Fruit fly (Drosophila melanogaster) whole organism, adult: ENCODE measurements around the gene CG7601.

Experiments used
- CG11617 ChIP-seq: fragments of 200-800 bp; sonication (Bioruptor generic); optimal IDR thresholded peaks from 2 replicates; lab custom pipeline; 2017; ENCODE audit warnings: mild to moderate bottlenecking, missing biosample characterization, missing genetic modification reagents, missing genetic modification characterization
- CG12768 ChIP-seq: fragments of 200-800 bp; sonication (Bioruptor generic); optimal IDR thresholded peaks from 2 replicates; lab custom pipeline; 2017; ENCODE audit warnings: missing biosample characterization, missing genetic modification characterization, mild to moderate bottlenecking, moderate library complexity, missing genetic modification reagents
- CG14711 ChIP-seq: fragments of 200-800 bp; sonication (Bioruptor generic); optimal IDR thresholded peaks from 2 replicates; lab custom pipeline; 2018; ENCODE audit warnings: missing biosample characterization, mild to moderate bottlenecking, missing genetic modification characterization, moderate library complexity
- CG1620 ChIP-seq: fragments of 200-800 bp; sonication (Bioruptor generic); optimal IDR thresholded peaks from 2 replicates; lab custom pipeline; 2016; ENCODE audit warnings: missing biosample characterization, missing genetic modification characterization
- CG33017 ChIP-seq: fragments of 200-800 bp; sonication (Bioruptor generic); optimal IDR thresholded peaks from 2 replicates; lab custom pipeline; 2018; ENCODE audit warnings: missing biosample characterization, mild to moderate bottlenecking, missing genetic modification characterization, moderate library complexity
- CG5204 ChIP-seq: fragments of 200-800 bp; sonication (Bioruptor generic); optimal IDR thresholded peaks from 2 replicates; lab custom pipeline; 2016; ENCODE audit warnings: missing biosample characterization, missing genetic modification characterization
- CG7045 ChIP-seq: fragments of 200-800 bp; sonication (Bioruptor generic); optimal IDR thresholded peaks from 2 replicates; lab custom pipeline; 2017; ENCODE audit warnings: missing biosample characterization, mild to moderate bottlenecking, missing genetic modification characterization
- CG7101 ChIP-seq: fragments of 200-800 bp; sonication (Bioruptor generic); optimal IDR thresholded peaks from 2 replicates; lab custom pipeline; 2018; ENCODE audit warnings: missing biosample characterization, mild to moderate bottlenecking, missing genetic modification characterization, moderate library complexity
- Clk ChIP-seq: fragments of 200-800 bp; sonication (Bioruptor generic); optimal IDR thresholded peaks from 2 replicates; lab custom pipeline; 2017; ENCODE audit warnings: missing biosample characterization, missing genetic modification characterization
- Crg-1 ChIP-seq: fragments of 200-800 bp; sonication (Bioruptor generic); optimal IDR thresholded peaks from 2 replicates; lab custom pipeline; 2016; ENCODE audit warnings: missing biosample characterization, missing genetic modification characterization
- Hr96 ChIP-seq: fragments of 200-800 bp; sonication (Bioruptor generic); optimal IDR thresholded peaks from 2 replicates; lab custom pipeline; 2016; ENCODE audit warnings: missing biosample characterization, missing genetic modification characterization
- Mnt ChIP-seq: fragments of 200-800 bp; sonication (Bioruptor generic); optimal IDR thresholded peaks from 2 replicates; lab custom pipeline; 2016; ENCODE audit warnings: missing biosample characterization, mild to moderate bottlenecking, missing genetic modification characterization
- bab1 ChIP-seq: fragments of 200-800 bp; sonication (Bioruptor generic); optimal IDR thresholded peaks from 3 replicates; lab custom pipeline; 2019; ENCODE audit warnings: missing biosample characterization, mild to moderate bottlenecking, missing genetic modification characterization, moderate library complexity
- cic ChIP-seq: fragments of 200-800 bp; sonication (Bioruptor generic); optimal IDR thresholded peaks from 2 replicates; lab custom pipeline; 2017; ENCODE audit warnings: missing biosample characterization, mild to moderate bottlenecking, missing genetic modification characterization, moderate library complexity
- cnc ChIP-seq, 2 experiments: fragments of >200 bp; optimal IDR thresholded peaks; 2 replicates each; lab custom pipeline; 2017
- kay ChIP-seq: fragments of 200-800 bp; sonication (Bioruptor generic); peaks from one replicate; lab custom pipeline; 2016; ENCODE audit warnings: missing biosample characterization, missing genetic modification characterization, borderline replicate concordance
- ovo ChIP-seq: fragments of 200-800 bp; sonication (Bioruptor generic); optimal IDR thresholded peaks from 2 replicates; lab custom pipeline; 2016; ENCODE audit warnings: missing biosample characterization, missing genetic modification characterization
- pad ChIP-seq: fragments of 200-800 bp; sonication (Bioruptor generic); optimal IDR thresholded peaks from 3 replicates; lab custom pipeline; 2017; ENCODE audit warnings: missing biosample characterization, missing genetic modification characterization, mild to moderate bottlenecking, moderate library complexity, missing genetic modification reagents
- tj ChIP-seq: fragments of 200-800 bp; sonication (Bioruptor generic); optimal IDR thresholded peaks from 3 replicates; lab custom pipeline; 2017; ENCODE audit warnings: missing biosample characterization, mild to moderate bottlenecking, missing genetic modification characterization, moderate library complexity
- toe ChIP-seq: fragments of 200-800 bp; sonication (Bioruptor generic); optimal IDR thresholded peaks from 2 replicates; lab custom pipeline; 2016; ENCODE audit warnings: missing biosample characterization, missing genetic modification characterization

The CG7601 gene

DNA sequence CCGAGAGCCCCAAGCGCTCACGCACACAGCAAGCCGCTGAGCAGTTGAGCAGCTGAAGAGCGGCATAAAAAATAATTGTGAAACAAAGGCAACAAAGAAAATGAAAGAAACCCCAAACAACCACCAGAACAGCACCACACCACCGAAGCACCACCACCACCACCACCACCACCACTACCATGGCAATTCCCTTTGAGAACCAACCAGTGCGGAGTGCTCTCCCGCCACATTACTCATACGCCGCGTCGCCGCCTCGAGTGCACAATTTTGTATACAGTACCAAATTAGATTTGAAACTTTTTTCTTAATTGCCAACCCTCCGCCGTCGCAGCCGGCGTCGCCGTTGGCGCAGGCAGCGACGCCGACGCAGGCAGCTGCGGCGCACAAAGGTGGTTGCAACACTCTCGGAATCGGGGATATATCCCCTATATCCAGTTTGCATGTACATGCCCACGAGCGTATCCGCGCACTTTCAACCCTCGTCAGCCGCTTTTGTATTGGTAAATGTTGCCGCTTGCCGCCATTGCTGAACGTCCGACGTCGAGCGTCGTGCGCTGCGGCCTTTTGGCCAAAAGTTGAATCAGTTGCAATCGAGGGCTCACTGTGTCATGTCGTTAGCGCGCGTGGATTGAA is 44.4 kb downstream of the CG7601 start, which contains the start of gene dmrt99B:
dmrt99B (plus strand) TSS at position 583 of the 633 bp plus-strand sequence.
- no peak for TF ChIP-seq CG12768 (GFP tag; lab: Kevin White, UChicago)
- TF ChIP-seq CG11617 (GFP tag; lab: Kevin White, UChicago) = no peak
- no peak for TF ChIP-seq kay (GFP tag; lab: Kevin White, UChicago)
- TF ChIP-seq toe (GFP tag; lab: Kevin White, UChicago) = no peak
- no peak for TF ChIP-seq tj
- no peak for TF ChIP-seq bab1
- no peak for TF ChIP-seq cic (GFP tag; lab: Kevin White, UChicago)
- TF ChIP-seq CG7045 (GFP tag; lab: Kevin White, UChicago) = no peak
- no peak for TF ChIP-seq Clk
- no peak for TF ChIP-seq pad (GFP tag; lab: Kevin White, UChicago)
- TF ChIP-seq CG7101 (tag; lab: Kevin White, UChicago) = no peak
- no peak for TF ChIP-seq CG1620 (GFP tag; lab: Kevin White, UChicago)
- no peak for TF ChIP-seq CG33017
- TF ChIP-seq Mnt (GFP tag; lab: Kevin White, UChicago) = no peak
- no peak for TF ChIP-seq CG14711 (tag; lab: Kevin White, UChicago)
- TF ChIP-seq ovo (GFP tag; lab: Kevin White, UChicago) = no peak
- no peak for TF ChIP-seq CG5204

DNA sequence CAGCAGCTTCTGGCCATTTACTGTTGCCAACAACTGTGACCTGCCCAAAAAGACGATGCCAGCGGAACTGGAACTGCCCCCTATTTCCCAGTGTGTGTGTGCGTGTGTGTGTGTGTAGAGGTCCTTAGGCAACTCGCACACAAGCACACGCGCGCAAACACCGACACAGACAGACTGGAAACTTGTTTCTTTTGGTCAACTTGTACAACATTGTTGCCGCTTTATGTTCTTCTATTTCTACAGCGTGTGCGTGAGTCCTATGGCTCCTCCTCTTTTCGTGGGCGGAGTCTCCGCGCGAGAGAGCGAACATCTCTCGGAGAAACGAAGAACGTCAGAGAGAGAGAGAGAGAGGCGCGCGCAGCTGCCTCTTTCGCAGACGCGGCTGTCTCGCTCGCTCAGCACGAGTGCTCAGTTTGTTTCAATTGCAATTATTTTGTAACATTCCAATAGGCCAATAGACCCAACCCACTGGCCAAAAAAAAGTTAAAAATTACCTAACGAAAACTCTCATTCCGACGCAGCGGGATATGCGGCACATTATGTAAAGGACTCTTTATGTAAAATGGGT is 45.5 kb downstream of the CG7601 start:
- no peak for TF ChIP-seq CG5204
- TF ChIP-seq CG14711 (tag; lab: Kevin White, UChicago) = no peak
- no peak for TF ChIP-seq Hr96 (GFP tag; lab: Kevin White, UChicago)
- no peak for TF ChIP-seq toe (GFP tag; lab: Kevin White, UChicago)
- TF ChIP-seq bab1 = no peak
- no peak for TF ChIP-seq CG33017
- no peak for TF ChIP-seq kay (GFP tag; lab: Kevin White, UChicago)
- TF ChIP-seq cnc (optimal IDR thresholded peaks at IDR 0.05; lab: Kevin White, UChicago) = no peak
- no peak for TF ChIP-seq CG7101 (tag; lab: Kevin White, UChicago)
- no peak for TF ChIP-seq cic (GFP tag; lab: Kevin White, UChicago)
- no peak for TF ChIP-seq CG7045 (GFP tag; lab: Kevin White, UChicago)
- no peak for TF ChIP-seq CG1620 (GFP tag; lab: Kevin White, UChicago)
- TF ChIP-seq CG11617 (GFP tag; lab: Kevin White, UChicago) = no peak
- no peak for TF ChIP-seq CG12768 (GFP tag; lab: Kevin White, UChicago)

DNA sequence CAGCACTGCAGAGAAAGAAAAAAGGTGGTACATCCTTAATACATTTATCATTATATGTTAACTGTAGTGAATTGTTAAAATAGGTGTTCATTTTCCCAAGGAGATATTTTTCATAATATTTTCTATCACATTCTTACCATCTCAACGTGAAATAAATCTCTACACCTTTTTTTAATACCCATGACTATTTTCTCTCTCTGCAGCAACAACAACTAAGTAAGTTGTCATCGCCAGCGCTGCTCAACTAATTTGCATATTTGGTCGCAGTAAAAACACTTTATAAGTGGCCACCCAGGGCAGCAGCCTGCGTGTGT is 46.0 kb downstream of the CG7601 start:
- TF ChIP-seq Crg-1 (GFP tag; lab: Kevin White, UChicago) = no peak
- no peak for TF ChIP-seq Hr96 (GFP tag; lab: Kevin White, UChicago)
- no peak for TF ChIP-seq CG11617 (GFP tag; lab: Kevin White, UChicago)
- no peak for TF ChIP-seq CG33017
- no peak for TF ChIP-seq Mnt (GFP tag; lab: Kevin White, UChicago)
- no peak for TF ChIP-seq kay (GFP tag; lab: Kevin White, UChicago)
- TF ChIP-seq CG7101 (tag; lab: Kevin White, UChicago) = no peak
- TF ChIP-seq pad (GFP tag; lab: Kevin White, UChicago) = no peak
- TF ChIP-seq CG1620 (GFP tag; lab: Kevin White, UChicago) = no peak
- no peak for TF ChIP-seq cnc (optimal IDR thresholded peaks at IDR 0.05; lab: Kevin White, UChicago)
- no peak for TF ChIP-seq CG12768 (GFP tag; lab: Kevin White, UChicago)
- TF ChIP-seq toe (GFP tag; lab: Kevin White, UChicago) = no peak
- TF ChIP-seq Clk = no peak
- no peak for TF ChIP-seq CG14711 (tag; lab: Kevin White, UChicago)
- no peak for TF ChIP-seq ovo (GFP tag; lab: Kevin White, UChicago)
- TF ChIP-seq tj = no peak
- TF ChIP-seq cic (GFP tag; lab: Kevin White, UChicago) = no peak
- no peak for TF ChIP-seq CG5204
- TF ChIP-seq CG7045 (GFP tag; lab: Kevin White, UChicago) = no peak
- TF ChIP-seq bab1 = no peak

DNA sequence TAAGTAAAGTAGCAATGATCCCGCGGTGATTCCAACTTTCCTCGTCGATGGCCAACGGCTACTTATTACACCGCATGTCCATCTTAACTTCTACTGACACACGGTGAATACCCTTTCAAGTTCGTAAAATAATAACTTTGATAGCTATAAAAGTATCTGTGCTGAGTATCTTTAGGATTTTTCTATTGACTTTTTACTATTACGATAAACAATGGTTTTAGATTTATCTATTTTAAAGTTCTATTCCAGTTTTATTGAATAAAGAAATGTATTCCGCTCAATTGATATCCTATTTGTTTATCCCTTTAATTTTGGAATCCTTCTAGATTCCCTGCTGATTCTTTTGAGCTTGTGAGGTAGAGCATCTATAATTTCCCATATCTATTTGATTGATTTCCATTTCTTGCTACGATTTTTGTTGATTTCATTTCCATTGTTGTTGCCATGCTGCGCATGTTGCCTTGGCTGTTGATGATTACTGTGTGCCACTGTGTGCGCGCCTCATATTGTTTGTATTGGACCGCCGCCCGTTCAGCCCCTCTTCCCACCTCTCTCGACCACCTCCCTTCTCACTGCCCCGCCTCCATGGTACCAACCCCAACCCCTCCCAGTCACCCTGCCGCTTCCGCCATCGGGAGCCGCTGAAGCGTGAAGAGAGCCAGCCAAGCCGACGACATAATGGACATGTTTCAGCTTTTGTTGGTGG is 46.6 kb downstream of the CG7601 start:
- TF ChIP-seq cnc (optimal IDR thresholded peaks at IDR 0.05; lab: Kevin White, UChicago) = no peak
- no peak for TF ChIP-seq bab1
- TF ChIP-seq Crg-1 (GFP tag; lab: Kevin White, UChicago) = no peak
- TF ChIP-seq CG7101 (tag; lab: Kevin White, UChicago) = no peak
- TF ChIP-seq CG7045 (GFP tag; lab: Kevin White, UChicago) = no peak
- TF ChIP-seq toe (GFP tag; lab: Kevin White, UChicago) = no peak
- no peak for TF ChIP-seq CG11617 (GFP tag; lab: Kevin White, UChicago)
- no peak for TF ChIP-seq CG5204
- TF ChIP-seq cic (GFP tag; lab: Kevin White, UChicago) = no peak
- TF ChIP-seq Clk = no peak
- TF ChIP-seq CG1620 (GFP tag; lab: Kevin White, UChicago) = no peak
- no peak for TF ChIP-seq CG33017
- TF ChIP-seq ovo (GFP tag; lab: Kevin White, UChicago) = no peak
- no peak for TF ChIP-seq CG12768 (GFP tag; lab: Kevin White, UChicago)
- TF ChIP-seq Mnt (GFP tag; lab: Kevin White, UChicago) = no peak
- TF ChIP-seq Hr96 (GFP tag; lab: Kevin White, UChicago) = no peak
- TF ChIP-seq tj = no peak
- no peak for TF ChIP-seq CG14711 (tag; lab: Kevin White, UChicago)
- TF ChIP-seq pad (GFP tag; lab: Kevin White, UChicago) = no peak
- no peak for TF ChIP-seq kay (GFP tag; lab: Kevin White, UChicago)

DNA sequence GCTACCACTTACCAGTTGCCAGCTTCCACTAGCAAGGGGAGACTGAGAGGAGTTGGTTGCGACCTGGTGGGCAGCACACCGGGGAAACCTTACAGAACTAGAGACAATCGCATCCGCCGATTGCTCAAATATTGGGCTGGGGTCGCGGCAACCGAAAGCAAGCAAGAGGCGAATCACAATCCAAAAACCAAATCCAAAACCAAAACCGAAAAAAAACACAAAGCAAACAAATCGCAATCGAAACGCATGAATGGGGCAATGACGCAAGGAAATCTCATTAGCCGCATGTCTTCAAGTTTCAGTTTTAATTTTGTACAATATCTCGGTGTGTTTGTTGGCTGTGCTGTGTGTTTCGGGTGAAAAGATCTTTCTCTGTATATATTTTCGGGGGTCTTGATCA is 47.3 kb downstream of the CG7601 start, which contains the start of gene Obp99c:
Obp99c (minus strand) TSS at position 101 of the 400 bp plus-strand sequence.
- TF ChIP-seq Hr96 (GFP tag; lab: Kevin White, UChicago) = no peak
- no peak for TF ChIP-seq CG1620 (GFP tag; lab: Kevin White, UChicago)
- TF ChIP-seq toe (GFP tag; lab: Kevin White, UChicago) = no peak
- no peak for TF ChIP-seq CG12768 (GFP tag; lab: Kevin White, UChicago)
- no peak for TF ChIP-seq CG7045 (GFP tag; lab: Kevin White, UChicago)
- TF ChIP-seq CG14711 (tag; lab: Kevin White, UChicago) = no peak
- no peak for TF ChIP-seq Clk
- no peak for TF ChIP-seq CG7101 (tag; lab: Kevin White, UChicago)
- no peak for TF ChIP-seq tj
- no peak for TF ChIP-seq CG11617 (GFP tag; lab: Kevin White, UChicago)
- no peak for TF ChIP-seq bab1
- no peak for TF ChIP-seq pad (GFP tag; lab: Kevin White, UChicago)
- no peak for TF ChIP-seq CG33017
- TF ChIP-seq kay (GFP tag; lab: Kevin White, UChicago) = no peak
